Worm (Caenorhabditis elegans) whole organism, L4 larva: ENCODE data around the gene D2023.1.

ENCODE experiments used
- F44E2.7 ChIP-seq: fragments of 200-800 bp; sonication (Bioruptor generic); IDR thresholded peaks from 2 replicates; pipeline ENCODE4 v2.1.2; 2022; ENCODE audit warnings: missing genetic modification characterization, missing compliant biosample characterization
- T20F7.1 ChIP-seq: fragments of 200-800 bp; sonication (Bioruptor generic); optimal IDR thresholded peaks from 2 replicates; lab custom pipeline; 2018; ENCODE audit warnings: mild to moderate bottlenecking, missing genetic modification characterization, missing compliant biosample characterization
- T26A8.4 ChIP-seq: fragments of 200-800 bp; sonication (Bioruptor generic); IDR thresholded peaks from 2 replicates; pipeline ENCODE4 v1.3.6; 2022; ENCODE audit warnings: missing genetic modification characterization, missing compliant biosample characterization
- ZK546.5 ChIP-seq, 2 experiments: sonication (generic microtip); optimal IDR thresholded peaks; 2 replicates each; lab custom pipeline; 2017; ENCODE audit warnings: missing biosample characterization in 2 of 2, missing genetic modification characterization in 2 of 2
- aha-1 ChIP-seq: fragments of 150-350 bp; peaks from one replicate; lab custom pipeline; 2014; ENCODE audit warnings: missing biosample characterization, missing genetic modification characterization
- aly-2 ChIP-seq: sonication (generic microtip); optimal IDR thresholded peaks from 2 replicates; lab custom pipeline; 2018; ENCODE audit warnings: missing biosample characterization, missing genetic modification characterization
- ctbp-1 ChIP-seq: fragments of 200-800 bp; sonication (Bioruptor generic); IDR thresholded peaks from 2 replicates; pipeline ENCODE4 v1.3.6; 2022; ENCODE audit warnings: missing genetic modification reagents, missing genetic modification characterization, missing compliant biosample characterization
- daf-16 ChIP-seq, 3 experiments: sonication (generic microtip); optimal IDR thresholded peaks; 2 replicates each; lab custom pipeline; 2016 to 2017; ENCODE audit warnings: missing genetic modification characterization in 3 of 3, missing genetic modification reagents in 3 of 3, mild to moderate bottlenecking in 2 of 3, missing compliant biosample characterization in 2 of 3, missing biosample characterization in 1 of 3, moderate library complexity in 1 of 3
- dmd-6 ChIP-seq: fragments of 200-800 bp; sonication (Bioruptor generic); IDR thresholded peaks from 2 replicates; pipeline ENCODE4 v1.3.6; 2022; ENCODE audit warnings: missing genetic modification reagents, missing genetic modification characterization, missing compliant biosample characterization
- dpl-1 ChIP-seq: fragments of 150-350 bp; optimal IDR thresholded peaks from 2 replicates; lab custom pipeline; 2014; ENCODE audit warnings: missing biosample characterization, missing genetic modification reagents, missing genetic modification characterization
- dve-1 ChIP-seq: sonication (generic microtip); optimal IDR thresholded peaks from 2 replicates; lab custom pipeline; 2017; ENCODE audit warnings: antibody characterized with exemption, mild to moderate bottlenecking, missing genetic modification characterization, missing compliant biosample characterization; ENCODE audit not compliant: insufficient read depth
- hif-1 ChIP-seq, 2 experiments: sonication (generic microtip); optimal IDR thresholded peaks; 2 replicates each; lab custom pipeline; 2016 to 2017; ENCODE audit warnings: missing compliant biosample characterization in 2 of 2, missing genetic modification characterization in 2 of 2, missing genetic modification reagents in 2 of 2, missing genotype in 2 of 2, mild to moderate bottlenecking in 1 of 2
- hlh-11 ChIP-seq: fragments of 200-800 bp; sonication (Bioruptor generic); optimal IDR thresholded peaks from 2 replicates; lab custom pipeline; 2018; ENCODE audit warnings: mild to moderate bottlenecking, missing genetic modification characterization, missing compliant biosample characterization
- hlh-30 ChIP-seq: sonication (generic microtip); optimal IDR thresholded peaks from 2 replicates; lab custom pipeline; 2017; ENCODE audit warnings: antibody characterized with exemption, mild to moderate bottlenecking, missing genetic modification characterization, missing compliant biosample characterization; ENCODE audit not compliant: insufficient read depth
- jun-1 ChIP-seq: fragments of 150-350 bp; optimal IDR thresholded peaks from 2 replicates; lab custom pipeline; 2014; ENCODE audit warnings: missing biosample characterization, missing genetic modification reagents, missing genetic modification characterization
- lin-1 ChIP-seq: fragments of 200-800 bp; sonication (Bioruptor generic); IDR thresholded peaks from 2 replicates; pipeline ENCODE4 v1.3.6; 2022; ENCODE audit warnings: missing genetic modification reagents, missing genetic modification characterization, missing compliant biosample characterization
- lin-38 ChIP-seq: fragments of 200-800 bp; sonication (Bioruptor generic); IDR thresholded peaks from 2 replicates; pipeline ENCODE4 v1.3.6; 2022; ENCODE audit warnings: missing genetic modification reagents, missing genetic modification characterization, missing compliant biosample characterization
- lsy-2 ChIP-seq, 2 experiments: fragments of 150-350 bp in 1 of 2; sonication (generic microtip) in 1 of 2; optimal IDR thresholded peaks; 2 replicates each; lab custom pipeline; 2014 to 2017; ENCODE audit warnings: missing biosample characterization in 2 of 2, missing genetic modification characterization in 2 of 2
- mdl-1 ChIP-seq, 2 experiments: fragments of 150-350 bp in 1 of 2; sonication (generic microtip) in 1 of 2; optimal IDR thresholded peaks; 2 replicates each; lab custom pipeline; 2014 to 2017; ENCODE audit warnings: missing biosample characterization in 2 of 2, missing genetic modification characterization in 2 of 2
- mdt-29 ChIP-seq: fragments of 200-800 bp; sonication (Bioruptor generic); IDR thresholded peaks from 2 replicates; pipeline ENCODE4 v1.3.6; 2022; ENCODE audit warnings: missing genetic modification reagents, missing genetic modification characterization, missing compliant biosample characterization
- mep-1 ChIP-seq: fragments of 150-350 bp; sonication (generic microtip); optimal IDR thresholded peaks from 3 replicates; lab custom pipeline; 2014; ENCODE audit warnings: missing biosample characterization, missing genetic modification characterization
- mxl-3 ChIP-seq: fragments of 200-800 bp; sonication (Bioruptor generic); optimal IDR thresholded peaks from 2 replicates; lab custom pipeline; 2018; ENCODE audit warnings: mild to moderate bottlenecking, missing genetic modification characterization, missing compliant biosample characterization
- nhr-10 ChIP-seq: fragments of 150-350 bp; optimal IDR thresholded peaks from 2 replicates; lab custom pipeline; 2014; ENCODE audit warnings: missing biosample characterization, missing genetic modification characterization
- nhr-11 ChIP-seq: fragments of 150-350 bp; optimal IDR thresholded peaks from 2 replicates; lab custom pipeline; 2014; ENCODE audit warnings: missing biosample characterization, missing genetic modification characterization
- nhr-237 ChIP-seq: sonication (generic microtip); optimal IDR thresholded peaks from 2 replicates; lab custom pipeline; 2017; ENCODE audit warnings: missing biosample characterization, missing genetic modification characterization
- nhr-25 ChIP-seq: sonication (generic microtip); optimal IDR thresholded peaks from 2 replicates; lab custom pipeline; 2017; ENCODE audit warnings: missing genetic modification characterization, mild to moderate bottlenecking, missing compliant biosample characterization, antibody characterized with exemption, moderate library complexity, borderline replicate concordance; ENCODE audit not compliant: insufficient read depth
- nhr-28 ChIP-seq: fragments of 150-350 bp; optimal IDR thresholded peaks from 2 replicates; lab custom pipeline; 2014; ENCODE audit warnings: missing biosample characterization, missing genetic modification characterization
- nhr-6 ChIP-seq: fragments of 150-350 bp; optimal IDR thresholded peaks from 2 replicates; lab custom pipeline; 2014; ENCODE audit warnings: missing biosample characterization, missing genetic modification characterization
- nhr-76 ChIP-seq: fragments of 150-350 bp; optimal IDR thresholded peaks from 2 replicates; lab custom pipeline; 2014; ENCODE audit warnings: missing biosample characterization, missing genetic modification characterization
- nhr-77 ChIP-seq: fragments of 150-350 bp; optimal IDR thresholded peaks from 2 replicates; lab custom pipeline; 2014; ENCODE audit warnings: missing biosample characterization, missing genetic modification characterization
- pha-4 ChIP-seq, 2 experiments: fragments of 150-350 bp in 1 of 2; fragments of 200-800 bp in 1 of 2; sonication (Bioruptor generic) in 1 of 2; IDR thresholded peaks in 1 of 2; optimal IDR thresholded peaks in 1 of 2; 2 replicates each; pipeline versions ENCODE4 v1.3.6 to Lab custom; 2014 to 2022; ENCODE audit warnings: missing genetic modification characterization in 2 of 2, missing genetic modification reagents in 2 of 2, missing biosample characterization in 1 of 2, missing compliant biosample characterization in 1 of 2
- pqm-1 ChIP-seq: sonication (generic microtip); optimal IDR thresholded peaks from 2 replicates; lab custom pipeline; 2017; ENCODE audit warnings: missing biosample characterization, missing genetic modification characterization
- sdz-12 ChIP-seq: fragments of 200-800 bp; sonication (Bioruptor generic); optimal IDR thresholded peaks from 2 replicates; lab custom pipeline; 2018; ENCODE audit warnings: mild to moderate bottlenecking, missing genetic modification characterization, missing compliant biosample characterization
- tag-97 ChIP-seq: fragments of 200-800 bp; sonication (Bioruptor generic); IDR thresholded peaks from 2 replicates; pipeline ENCODE4 v1.3.6; 2022; ENCODE audit warnings: missing genetic modification characterization, missing compliant biosample characterization
- unc-62 ChIP-seq, 3 experiments: fragments of 150-350 bp in 1 of 3; sonication (generic microtip); optimal IDR thresholded peaks in 2 of 3; peaks in 1 of 3; 1 replicate in 1 of 3; 2 replicates in 2 of 3; lab custom pipeline; 2014 to 2017; ENCODE audit warnings: missing biosample characterization in 3 of 3, missing genetic modification characterization in 3 of 3, missing genetic modification reagents in 3 of 3, missing genotype in 1 of 3
- zfp-2 ChIP-seq: sonication (generic microtip); optimal IDR thresholded peaks from 2 replicates; lab custom pipeline; 2016; ENCODE audit warnings: mild to moderate bottlenecking, missing genetic modification characterization, missing compliant biosample characterization
- zfp-3 ChIP-seq: fragments of 200-800 bp; sonication (Bioruptor generic); conservative IDR thresholded peaks from 2 replicates; pipeline ENCODE4 v1.3.6; 2022; ENCODE audit warnings: missing genetic modification reagents, missing genetic modification characterization, missing compliant biosample characterization
- zip-2 ChIP-seq: fragments of 150-350 bp; optimal IDR thresholded peaks from 2 replicates; lab custom pipeline; 2014; ENCODE audit warnings: missing biosample characterization, missing genetic modification characterization
- ztf-11 ChIP-seq: fragments of 150-350 bp; optimal IDR thresholded peaks from 2 replicates; lab custom pipeline; 2014; ENCODE audit warnings: missing biosample characterization, missing genetic modification characterization

The D2023.1 gene

ce11 chrV:11820551-11820950 is 31.2 kb downstream of the D2023.1 start:
- TF ChIP-seq nhr-77 (tag; lab: Kevin White, UChicago) (peak; percentile 28), dve-1 (tag; lab: Kevin White, UChicago) (peak; percentile 32), daf-16 (GFP tag; optimal IDR thresholded peaks at IDR 0.05; lab: Kevin White, UChicago) (no peak), daf-16 (tag; optimal IDR thresholded peaks at IDR 0.05; lab: Kevin White, UChicago) (peak; percentile 23), pqm-1 (peak; percentile 54), mdt-29 (GFP tag; lab: Robert Waterston, UW) (peak; percentile 43; the same call in 1 of the 2 replicates), aha-1 (tag; lab: Kevin White, UChicago) (peak; percentile 96), hlh-11 (tag; lab: Kevin White, UChicago) (peak; percentile 35), F44E2.7 (GFP tag; lab: Robert Waterston, UW) (no peak), nhr-28 (tag; lab: Kevin White, UChicago) (peak; percentile 68), sdz-12 (no peak), pha-4 (GFP tag; IDR thresholded peaks at IDR 0.05; lab: Robert Waterston, UW) (no peak), pha-4 (tag; optimal IDR thresholded peaks at IDR 0.05; lab: Kevin White, UChicago) (no peak), dmd-6 (GFP tag; lab: Robert Waterston, UW) (peak; percentile 57), zfp-3 (GFP tag; lab: Robert Waterston, UW) (0 out of 2 replicates have a peak, but pooled peaks have one; percentile 31)

DNA sequence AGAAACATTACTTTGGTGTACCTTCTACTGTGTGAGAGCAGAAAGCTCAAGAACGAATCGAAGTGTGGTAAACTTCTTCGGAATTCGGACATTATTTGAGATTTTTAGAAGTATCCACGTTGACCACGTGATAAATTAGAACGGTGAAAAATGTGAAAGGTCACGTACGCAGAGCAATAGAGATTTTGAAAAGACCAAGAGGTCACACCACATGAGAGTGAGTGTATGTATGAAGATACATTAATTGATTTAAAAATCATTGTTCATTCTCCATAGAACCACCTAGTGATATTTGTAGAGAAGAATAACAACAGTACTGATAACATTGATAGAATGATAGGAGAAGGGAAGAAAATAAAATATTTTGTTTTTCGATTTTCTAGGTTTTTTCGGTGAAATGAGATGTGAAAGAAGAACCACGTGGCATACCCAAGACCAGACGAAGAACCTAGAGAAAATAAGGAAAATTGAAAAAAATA is 33.1 kb downstream of the D2023.1 start, which contains the start of gene pyc-1:
pyc-1 (minus strand) TSS at position 69 of the 479 bp plus-strand sequence.
- TF ChIP-seq pha-4 (GFP tag; IDR thresholded peaks at IDR 0.05; lab: Robert Waterston, UW) (0 out of 2 replicates have a peak, but pooled peaks have one; percentile 10), pha-4 (tag; optimal IDR thresholded peaks at IDR 0.05; lab: Kevin White, UChicago) (no peak), lin-1 (GFP tag; lab: Robert Waterston, UW) (0 out of 2 replicates have a peak, but pooled peaks have one; percentile 12), nhr-6 (peak; percentile 47), zfp-2 (no peak), nhr-237 (no peak), mdt-29 (GFP tag; lab: Robert Waterston, UW) (peak; percentile 23; the same call in 1 of the 2 replicates), mxl-3 (GFP tag; lab: Kevin White, UChicago) (peak; percentile 15), daf-16 (GFP tag; optimal IDR thresholded peaks at IDR 0.05; lab: Kevin White, UChicago) (no peak), daf-16 (tag; optimal IDR thresholded peaks at IDR 0.05; lab: Kevin White, UChicago) (peak; percentile 91), mep-1 (tag; lab: Kevin White, UChicago) (peak; percentile 71), nhr-77 (tag; lab: Kevin White, UChicago) (peak; percentile 90), ZK546.5 (tag; optimal IDR thresholded peaks at IDR 0.05; lab: Kevin White, UChicago) (no peak), nhr-11 (tag; lab: Kevin White, UChicago) (peak; percentile 23), hif-1 (tag; optimal IDR thresholded peaks at IDR 0.05; lab: Kevin White, UChicago) (peak; percentile 74 to 95), T26A8.4 (GFP tag; lab: Robert Waterston, UW) (no peak), T20F7.1 (GFP tag; lab: Kevin White, UChicago) (peak; percentile 66), dve-1 (tag; lab: Kevin White, UChicago) (peak; percentile 76), nhr-28 (tag; lab: Kevin White, UChicago) (peak; percentile 84), dmd-6 (GFP tag; lab: Robert Waterston, UW) (peak; percentile 47), aha-1 (tag; lab: Kevin White, UChicago) (peak; percentile 92), tag-97 (GFP tag; lab: Robert Waterston, UW) (no peak), ctbp-1 (GFP tag; lab: Robert Waterston, UW) (no peak), pqm-1 (peak; percentile 10), nhr-76 (tag; lab: Kevin White, UChicago) (no peak), lin-38 (GFP tag; lab: Robert Waterston, UW) (peak; percentile 28), zfp-3 (GFP tag; lab: Robert Waterston, UW) (peak; percentile 64), aly-2 (tag; lab: Kevin White, UChicago) (no peak), nhr-10 (tag; lab: Kevin White, UChicago) (peak; percentile 90), mdl-1 (tag; optimal IDR thresholded peaks at IDR 0.05; lab: Kevin White, UChicago) (peak in 1 of 2 experiments; percentile 47), nhr-25 (tag; lab: Kevin White, UChicago) (no peak), dpl-1 (GFP tag; lab: Kevin White, UChicago) (no peak), hlh-11 (tag; lab: Kevin White, UChicago) (peak; percentile 66), jun-1 (no peak), lsy-2 (tag; optimal IDR thresholded peaks at IDR 0.05; lab: Kevin White, UChicago) (peak in 1 of 2 experiments; percentile 51), ztf-11 (tag; lab: Kevin White, UChicago) (no peak), unc-62 (GFP tag; optimal IDR thresholded peaks at IDR 0.05 in 1 of 2; lab: Kevin White, UChicago) (peak in 1 of 2 experiments; percentile 49), unc-62 (tag; optimal IDR thresholded peaks at IDR 0.05; lab: Kevin White, UChicago) (no peak), hlh-30 (peak; percentile 71), zip-2 (tag; lab: Kevin White, UChicago) (peak; percentile 21)
